Worm (Caenorhabditis elegans): Measurements from ENCODE around the gene srap-1.
A peak's percentile ranks its signal among the peaks of the same experiment; 100 is the strongest.

- TF ChIP-seq cebp-2 (GFP tag; IDR thresholded peaks at IDR 0.05) (no peak), nhr-27 (tag; optimal IDR thresholded peaks at IDR 0.05) (no peak), F57C9.4 (tag; optimal IDR thresholded peaks at IDR 0.05) (no peak), ceh-79 (tag; optimal IDR thresholded peaks at IDR 0.05) (no peak), ama-1 (optimal IDR thresholded peaks at IDR 0.05) (no peak), ama-1 (GFP tag; optimal IDR thresholded peaks at IDR 0.05) (no peak), attf-6 (GFP tag; IDR thresholded peaks at IDR 0.05) (no peak), him-1 (tag; optimal IDR thresholded peaks at IDR 0.05) (peak; percentile 76), B0261.1 (tag; optimal IDR thresholded peaks at IDR 0.05) (no peak), ztf-26 (tag; optimal IDR thresholded peaks at IDR 0.05) (no peak), ztf-28 (GFP tag; IDR thresholded peaks at IDR 0.05) (no peak)
These were observed 38.5 kb downstream of the srap-1 start for ce11 chrII:11241497-11241896.

All from whole organism, young adult.